Worm (Caenorhabditis elegans) whole organism, L1 larva: ENCODE results near the gene C49C3.20.

Experiments used
- ceh-88 ChIP-seq: fragments of 200-800 bp; sonication (Bioruptor generic); IDR thresholded peaks from 2 replicates; pipeline ENCODE4 v1.3.6; 2022; ENCODE audit warnings: missing genetic modification characterization, missing compliant biosample characterization
- egl-13 ChIP-seq: sonication (generic microtip); optimal IDR thresholded peaks from 2 replicates; lab custom pipeline; 2016; ENCODE audit warnings: missing genotype, missing genetic modification reagents, missing genetic modification characterization, missing compliant biosample characterization
- hpl-2 ChIP-seq: fragments of 150-350 bp; optimal IDR thresholded peaks from 2 replicates; lab custom pipeline; 2014; ENCODE audit warnings: missing biosample characterization, missing genetic modification reagents, missing genetic modification characterization
- mdl-1 ChIP-seq, 2 experiments: fragments of 150-350 bp; optimal IDR thresholded peaks; 2 replicates each; lab custom pipeline; 2014 to 2017; ENCODE audit warnings: missing biosample characterization in 2 of 2, missing genetic modification characterization in 2 of 2, inconsistent platforms in 1 of 2
- nhr-11 ChIP-seq: fragments of 150-350 bp; optimal IDR thresholded peaks from 2 replicates; lab custom pipeline; 2014; ENCODE audit warnings: missing biosample characterization, missing genetic modification characterization
- nhr-20 ChIP-seq: sonication (generic microtip); optimal IDR thresholded peaks from 2 replicates; lab custom pipeline; 2016; ENCODE audit warnings: mild to moderate bottlenecking, missing genetic modification characterization, missing compliant biosample characterization
- nhr-28 ChIP-seq: fragments of 150-350 bp; optimal IDR thresholded peaks from 2 replicates; lab custom pipeline; 2014; ENCODE audit warnings: missing biosample characterization, missing genetic modification characterization
- nhr-85 ChIP-seq: sonication (generic microtip); peaks from one replicate; lab custom pipeline; 2016; ENCODE audit warnings: missing genetic modification characterization, inconsistent platforms, missing compliant biosample characterization
- pax-3 ChIP-seq: fragments of 200-800 bp; sonication (Bioruptor generic); optimal IDR thresholded peaks from 2 replicates; lab custom pipeline; 2018; ENCODE audit warnings: mild to moderate bottlenecking, missing genetic modification characterization, moderate library complexity, missing compliant biosample characterization
- sox-4 ChIP-seq: sonication (generic microtip); optimal IDR thresholded peaks from 2 replicates; lab custom pipeline; 2016; ENCODE audit warnings: missing genetic modification characterization, missing compliant biosample characterization
- swsn-7 ChIP-seq: sonication (generic microtip); optimal IDR thresholded peaks from 2 replicates; lab custom pipeline; 2016; ENCODE audit warnings: missing genetic modification characterization, missing compliant biosample characterization
- unc-98 ChIP-seq: fragments of 200-800 bp; sonication (Bioruptor generic); IDR thresholded peaks from 2 replicates; pipeline ENCODE4 v1.3.6; 2022; ENCODE audit warnings: missing genetic modification characterization, missing compliant biosample characterization
- vab-15 ChIP-seq: sonication (generic microtip); optimal IDR thresholded peaks from 2 replicates; lab custom pipeline; 2017; ENCODE audit warnings: missing genotype, mild to moderate bottlenecking, missing genetic modification characterization, missing compliant biosample characterization
- zag-1 ChIP-seq: fragments of 150-350 bp; optimal IDR thresholded peaks from 2 replicates; lab custom pipeline; 2014; ENCODE audit warnings: missing biosample characterization, missing genetic modification characterization

Gene C49C3.20

ce11 chrIV:17267304-17267891 is 48.9 kb downstream of the C49C3.20 start:
- no peak for TF ChIP-seq ceh-88 (GFP tag; lab: Robert Waterston, UW)
- no peak for TF ChIP-seq pax-3 (tag; lab: Kevin White, UChicago)
- no peak for TF ChIP-seq unc-98 (GFP tag; lab: Robert Waterston, UW)
- TF ChIP-seq swsn-7 (tag; lab: Kevin White, UChicago): no peak
- no peak for TF ChIP-seq zag-1
- TF ChIP-seq egl-13 (tag; lab: Kevin White, UChicago): no peak
- TF ChIP-seq sox-4 (tag; lab: Kevin White, UChicago): no peak
- TF ChIP-seq vab-15 (tag; lab: Kevin White, UChicago): no peak
- TF ChIP-seq hpl-2 (GFP tag; lab: Kevin White, UChicago): no peak
- TF ChIP-seq nhr-11 (tag; lab: Kevin White, UChicago): no peak
- no peak for TF ChIP-seq nhr-85 (tag; lab: Kevin White, UChicago)
- no peak for TF ChIP-seq nhr-28 (tag; lab: Kevin White, UChicago)
- TF ChIP-seq nhr-20: no peak
- no peak for TF ChIP-seq mdl-1 (tag; optimal IDR thresholded peaks at IDR 0.05; lab: Kevin White, UChicago)
